Worm (Caenorhabditis elegans) whole organism, late embryonic: ENCODE measurements around the gene cal-1.

Experiments
- ceh-30 ChIP-seq: fragments of 150-350 bp; optimal IDR thresholded peaks from 2 replicates; lab custom pipeline; 2014; ENCODE audit warnings: missing biosample characterization, missing genetic modification characterization
- ceh-31 ChIP-seq: sonication (generic microtip); optimal IDR thresholded peaks from 2 replicates; lab custom pipeline; 2016; ENCODE audit warnings: missing genetic modification characterization, missing compliant biosample characterization
- dmd-4 ChIP-seq: sonication (generic microtip); optimal IDR thresholded peaks from 2 replicates; lab custom pipeline; 2016; ENCODE audit warnings: borderline replicate concordance, missing genetic modification characterization, missing compliant biosample characterization
- nhr-11 ChIP-seq: fragments of 150-350 bp; optimal IDR thresholded peaks from 2 replicates; lab custom pipeline; 2014; ENCODE audit warnings: missing biosample characterization, missing genetic modification characterization
- pha-4 ChIP-seq: fragments of 150-350 bp; optimal IDR thresholded peaks from 2 replicates; lab custom pipeline; 2018; ENCODE audit warnings: missing biosample characterization, missing genetic modification reagents, missing genetic modification characterization
- sox-2 ChIP-seq: fragments of 200-800 bp; sonication (Bioruptor generic); IDR thresholded peaks from 2 replicates; pipeline ENCODE4 v1.3.6; 2022; ENCODE audit warnings: missing genetic modification reagents, missing genetic modification characterization, missing compliant biosample characterization
- tbx-2 ChIP-seq: sonication (generic microtip); optimal IDR thresholded peaks from 2 replicates; lab custom pipeline; 2016; ENCODE audit warnings: missing genetic modification characterization, missing compliant biosample characterization

DNA sequence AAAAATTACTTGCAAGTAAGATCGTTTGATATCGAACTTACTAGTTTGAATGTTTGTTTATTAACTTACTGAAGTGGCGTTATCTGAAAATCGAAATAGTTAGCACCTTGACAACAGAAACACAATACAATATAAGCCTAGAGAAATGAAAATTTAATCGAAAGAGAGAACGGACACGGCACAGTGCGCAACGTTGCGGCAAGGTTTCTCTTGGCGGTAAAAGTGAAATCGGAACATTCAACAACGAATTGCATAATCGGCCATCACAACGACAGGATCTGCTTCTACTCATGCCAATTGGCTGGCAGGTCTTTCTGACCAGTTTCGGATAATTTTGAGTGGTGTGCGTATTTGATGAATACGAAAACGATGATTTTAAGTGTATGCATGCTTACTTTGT, 8.5 kb upstream of the cal-1 start, which contains the start of gene dyf-4:
- no peak for TF ChIP-seq pha-4 (tag; lab: Kevin White, UChicago)
- TF ChIP-seq nhr-11 (tag; lab: Kevin White, UChicago), result no peak
- TF ChIP-seq ceh-30 (tag; lab: Kevin White, UChicago), result no peak
- no peak for TF ChIP-seq tbx-2 (tag; lab: Kevin White, UChicago)
- TF ChIP-seq sox-2, result no peak
- TF ChIP-seq ceh-31 (tag; lab: Kevin White, UChicago), result no peak
- TF ChIP-seq dmd-4 (tag; lab: Kevin White, UChicago), result no peak
